Fruit fly (Drosophila melanogaster) whole organism, prepupa: ENCODE data around the gene CG2202.

Source experiments
- CG10631 ChIP-seq: fragments of 200-800 bp; sonication (Bioruptor generic); optimal IDR thresholded peaks from 2 replicates; lab custom pipeline; 2016; ENCODE audit warnings: missing biosample characterization, missing genetic modification characterization
- CG31627 ChIP-seq: fragments of 200-800 bp; sonication (Bioruptor generic); optimal IDR thresholded peaks from 3 replicates; lab custom pipeline; 2016; ENCODE audit warnings: missing biosample characterization, missing genetic modification characterization
- CG4318 ChIP-seq: fragments of 200-800 bp; sonication (Bioruptor generic); optimal IDR thresholded peaks from 3 replicates; lab custom pipeline; 2017; ENCODE audit warnings: missing biosample characterization, mild to moderate bottlenecking, missing genetic modification characterization
- CG9139 ChIP-seq: fragments of 200-800 bp; sonication (Bioruptor generic); optimal IDR thresholded peaks from 3 replicates; lab custom pipeline; 2017; ENCODE audit warnings: missing biosample characterization, mild to moderate bottlenecking, missing genetic modification characterization
- Eip75B ChIP-seq: fragments of 200-800 bp; sonication (Bioruptor generic); optimal IDR thresholded peaks from 3 replicates; lab custom pipeline; 2016; ENCODE audit warnings: missing biosample characterization, missing genetic modification characterization
- Hr38 ChIP-seq: sonication (Bioruptor generic); optimal IDR thresholded peaks from 2 replicates; lab custom pipeline; 2016; ENCODE audit warnings: missing biosample characterization, missing genetic modification characterization
- Hr4 ChIP-seq: fragments of 200-800 bp; sonication (Bioruptor generic); optimal IDR thresholded peaks from 3 replicates; lab custom pipeline; 2016; ENCODE audit warnings: missing biosample characterization, missing genetic modification characterization
- Lpt ChIP-seq: fragments of 200-800 bp; sonication (Bioruptor generic); optimal IDR thresholded peaks from 3 replicates; lab custom pipeline; 2016; ENCODE audit warnings: missing biosample characterization, missing genetic modification characterization
- Met ChIP-seq: fragments of 200-800 bp; sonication (Bioruptor generic); optimal IDR thresholded peaks from 3 replicates; lab custom pipeline; 2016; ENCODE audit warnings: missing biosample characterization, missing genetic modification characterization
- Smox ChIP-seq: fragments of 200-800 bp; sonication (Bioruptor generic); optimal IDR thresholded peaks from 3 replicates; lab custom pipeline; 2016; ENCODE audit warnings: missing biosample characterization, missing genetic modification characterization
- Sox14 ChIP-seq: fragments of 200-800 bp; sonication (Bioruptor generic); optimal IDR thresholded peaks from 3 replicates; lab custom pipeline; 2016; ENCODE audit warnings: missing biosample characterization, missing genetic modification characterization
- esn ChIP-seq: fragments of 200-800 bp; sonication (Bioruptor generic); optimal IDR thresholded peaks from 2 replicates; lab custom pipeline; 2016; ENCODE audit warnings: missing biosample characterization, mild to moderate bottlenecking, missing genetic modification characterization, moderate library complexity

- TF ChIP-seq CG9139 (no peak), CG10631 (GFP tag; lab: Kevin White, UChicago) (no peak), Sox14 (GFP tag; lab: Kevin White, UChicago) (no peak), Eip75B (no peak), Hr4 (GFP tag; lab: Kevin White, UChicago) (no peak), CG4318 (GFP tag; lab: Kevin White, UChicago) (no peak), Hr38 (no peak), Met (GFP tag; lab: Kevin White, UChicago) (no peak), Smox (no peak), Lpt (GFP tag; lab: Kevin White, UChicago) (no peak), esn (GFP tag; lab: Kevin White, UChicago) (no peak), CG31627 (GFP tag; lab: Kevin White, UChicago) (no peak)
Measured at dm6 chrX:10801033-10801432, 47.5 kb upstream of the CG2202 start.
